Fruit fly (Drosophila melanogaster) whole organism, embryonic: ENCODE results near the gene CG15196.

ENCODE experiments used
- Abd-B ChIP-seq: fragments of 200-800 bp; sonication (Bioruptor generic); optimal IDR thresholded peaks from 2 replicates; lab custom pipeline; 2018; ENCODE audit warnings: missing biosample characterization, mild to moderate bottlenecking, missing genetic modification characterization, moderate library complexity
- B-H1 ChIP-seq: fragments of 200-800 bp; sonication (Bioruptor generic); IDR thresholded peaks from 3 replicates; pipeline ENCODE4 v1.3.6; 2022; ENCODE audit warnings: missing biosample characterization, missing genetic modification characterization
- BEAF-32 ChIP-seq: fragments of 200-800 bp; sonication (Bioruptor generic); optimal IDR thresholded peaks from 3 replicates; lab custom pipeline; 2017; ENCODE audit warnings: missing biosample characterization, missing genetic modification characterization, mild to moderate bottlenecking, moderate library complexity, missing genetic modification reagents
- CG10209 ChIP-seq: fragments of 200-800 bp; sonication (Bioruptor generic); optimal IDR thresholded peaks from 3 replicates; lab custom pipeline; 2017; ENCODE audit warnings: missing biosample characterization, mild to moderate bottlenecking, missing genetic modification characterization, missing genetic modification reagents
- CG10431 ChIP-seq: fragments of 200-800 bp; sonication (Bioruptor generic); optimal IDR thresholded peaks from 3 replicates; lab custom pipeline; 2018; ENCODE audit warnings: missing biosample characterization, mild to moderate bottlenecking, missing genetic modification characterization
- CG11723 ChIP-seq: fragments of 200-800 bp; sonication (Bioruptor generic); optimal IDR thresholded peaks from 2 replicates; lab custom pipeline; 2017; ENCODE audit warnings: missing biosample characterization, mild to moderate bottlenecking, missing genetic modification characterization
- CG12769 ChIP-seq: fragments of 200-800 bp; sonication (Bioruptor generic); optimal IDR thresholded peaks from 2 replicates; lab custom pipeline; 2019; ENCODE audit warnings: missing biosample characterization, mild to moderate bottlenecking, missing genetic modification characterization, moderate library complexity
- CG13287 ChIP-seq: fragments of 200-800 bp; sonication (Bioruptor generic); IDR thresholded peaks from 2 replicates; pipeline ENCODE4 v1.3.6; 2022; ENCODE audit warnings: missing biosample characterization, missing genetic modification characterization; ENCODE audit not compliant: partially characterized antibody
- CG1529 ChIP-seq: fragments of 200-800 bp; sonication (Bioruptor generic); optimal IDR thresholded peaks from 3 replicates; lab custom pipeline; 2018; ENCODE audit warnings: missing biosample characterization, missing genetic modification characterization
- CG17328 ChIP-seq: fragments of 200-800 bp; sonication (Bioruptor generic); IDR thresholded peaks from 2 replicates; pipeline ENCODE4 v1.3.6; 2022; ENCODE audit warnings: missing biosample characterization, missing genetic modification characterization
- CG2120 ChIP-seq: fragments of 200-800 bp; sonication (Bioruptor generic); optimal IDR thresholded peaks from 3 replicates; lab custom pipeline; 2016; ENCODE audit warnings: missing biosample characterization, missing genetic modification characterization
- CG2678 ChIP-seq: fragments of 200-800 bp; sonication (Bioruptor generic); optimal IDR thresholded peaks from 3 replicates; lab custom pipeline; 2019; ENCODE audit warnings: missing biosample characterization, mild to moderate bottlenecking, missing genetic modification characterization, moderate library complexity
- CG2875 ChIP-seq: fragments of 200-800 bp; sonication (Bioruptor generic); optimal IDR thresholded peaks from 2 replicates; lab custom pipeline; 2017; ENCODE audit warnings: missing biosample characterization, mild to moderate bottlenecking, missing genetic modification characterization, missing genetic modification reagents
- CG2889 ChIP-seq: fragments of 200-800 bp; sonication (Bioruptor generic); IDR thresholded peaks from 3 replicates; pipeline ENCODE4 v1.3.6; 2022; ENCODE audit warnings: missing biosample characterization, missing genetic modification characterization
- CG31224 ChIP-seq: fragments of 200-800 bp; sonication (Bioruptor generic); IDR thresholded peaks from 2 replicates; pipeline ENCODE4 v1.3.6; 2022; ENCODE audit warnings: missing biosample characterization, missing genetic modification characterization
- CG34422 ChIP-seq: fragments of 200-800 bp; sonication (Bioruptor generic); IDR thresholded peaks from 3 replicates; pipeline ENCODE4 v1.3.6; 2022; ENCODE audit warnings: missing biosample characterization, missing genetic modification characterization
- CG6689 ChIP-seq: fragments of 200-800 bp; sonication (Bioruptor generic); IDR thresholded peaks from 2 replicates; pipeline ENCODE4 v1.3.6; 2022; ENCODE audit warnings: missing biosample characterization, missing genetic modification characterization
- CG7271 ChIP-seq: fragments of 200-800 bp; sonication (Bioruptor generic); optimal IDR thresholded peaks from 2 replicates; lab custom pipeline; 2018; ENCODE audit warnings: missing biosample characterization, mild to moderate bottlenecking, missing genetic modification characterization, moderate library complexity
- CG9932 ChIP-seq: fragments of 200-800 bp; sonication (Bioruptor generic); IDR thresholded peaks from 2 replicates; pipeline ENCODE4 v1.3.6; 2022; ENCODE audit warnings: missing biosample characterization, missing genetic modification characterization
- D ChIP-seq, 2 experiments: fragments of 200-800 bp in 1 of 2; fragments of >200 bp in 1 of 2; sonication (Bioruptor generic) in 1 of 2; optimal IDR thresholded peaks; 2 replicates in 1 of 2; 3 replicates in 1 of 2; lab custom pipeline; 2017; ENCODE audit warnings: mild to moderate bottlenecking in 1 of 2, missing biosample characterization in 1 of 2, missing genetic modification characterization in 1 of 2, missing genetic modification reagents in 1 of 2
- Dbx ChIP-seq: fragments of 200-800 bp; sonication (Bioruptor generic); IDR thresholded peaks from 3 replicates; pipeline ENCODE4 v1.3.6; 2022; ENCODE audit warnings: missing biosample characterization, missing genetic modification characterization
- Ets65A ChIP-seq: fragments of 200-800 bp; sonication (Bioruptor generic); peaks from one replicate; lab custom pipeline; 2016; ENCODE audit warnings: missing biosample characterization, missing genetic modification characterization
- Fer2 ChIP-seq: fragments of 200-800 bp; sonication (Bioruptor generic); optimal IDR thresholded peaks from 2 replicates; lab custom pipeline; 2018; ENCODE audit warnings: missing biosample characterization, mild to moderate bottlenecking, missing genetic modification characterization, moderate library complexity
- HmgD ChIP-seq: fragments of 200-800 bp; sonication (Bioruptor generic); optimal IDR thresholded peaks from 3 replicates; lab custom pipeline; 2016; ENCODE audit warnings: missing biosample characterization, missing genetic modification characterization
- Hr78 ChIP-seq, 2 experiments: fragments of 200-800 bp in 1 of 2; fragments of >200 bp in 1 of 2; sonication (Bioruptor generic) in 1 of 2; optimal IDR thresholded peaks; 2 replicates each; lab custom pipeline; 2017 to 2019; ENCODE audit warnings: missing biosample characterization in 2 of 2, missing genetic modification characterization in 2 of 2, mild to moderate bottlenecking in 1 of 2, moderate library complexity in 1 of 2
- NfI ChIP-seq: fragments of 200-800 bp; sonication (Bioruptor generic); optimal IDR thresholded peaks from 3 replicates; lab custom pipeline; 2018; ENCODE audit warnings: missing biosample characterization, mild to moderate bottlenecking, missing genetic modification characterization, moderate library complexity
- Rfx ChIP-seq: fragments of 200-800 bp; sonication (Bioruptor generic); IDR thresholded peaks from 2 replicates; pipeline ENCODE4 v1.3.6; 2022; ENCODE audit warnings: missing biosample characterization, missing genetic modification characterization
- Sry-β ChIP-seq: fragments of 200-800 bp; sonication (Bioruptor generic); optimal IDR thresholded peaks from 2 replicates; lab custom pipeline; 2018; ENCODE audit warnings: missing biosample characterization, mild to moderate bottlenecking, missing genetic modification characterization, moderate library complexity
- Sry-δ ChIP-seq: fragments of 200-800 bp; sonication (Bioruptor generic); optimal IDR thresholded peaks from 2 replicates; lab custom pipeline; 2016; ENCODE audit warnings: missing biosample characterization, missing genetic modification characterization
- Taf1 ChIP-seq: fragments of 200-800 bp; sonication (Bioruptor generic); IDR thresholded peaks from 2 replicates; pipeline ENCODE4 v1.3.6; 2022; ENCODE audit warnings: missing biosample characterization, missing genetic modification characterization
- Xbp1 ChIP-seq: fragments of 200-800 bp; sonication (Bioruptor generic); optimal IDR thresholded peaks from 3 replicates; lab custom pipeline; 2016; ENCODE audit warnings: missing biosample characterization, mild to moderate bottlenecking, missing genetic modification characterization
- al ChIP-seq: fragments of 200-800 bp; sonication (Bioruptor generic); IDR thresholded peaks from 2 replicates; pipeline ENCODE4 v1.3.6; 2022; ENCODE audit warnings: missing biosample characterization, missing genetic modification characterization
- ap ChIP-seq: fragments of 200-800 bp; sonication (Bioruptor generic); IDR thresholded peaks from 2 replicates; pipeline ENCODE4 v1.3.6; 2022; ENCODE audit warnings: missing biosample characterization, missing genetic modification characterization
- bcd ChIP-seq: fragments of 200-800 bp; sonication (Bioruptor generic); optimal IDR thresholded peaks from 2 replicates; lab custom pipeline; 2017; ENCODE audit warnings: missing biosample characterization, mild to moderate bottlenecking, missing genetic modification characterization
- chm ChIP-seq: fragments of 200-800 bp; sonication (Bioruptor generic); IDR thresholded peaks from 2 replicates; pipeline ENCODE4 v1.3.6; 2022; ENCODE audit warnings: missing biosample characterization, missing genetic modification characterization
- crc ChIP-seq: fragments of 200-800 bp; sonication (Bioruptor generic); optimal IDR thresholded peaks from 2 replicates; lab custom pipeline; 2016; ENCODE audit warnings: missing biosample characterization, missing genetic modification characterization
- crol ChIP-seq: fragments of 200-800 bp; sonication (Bioruptor generic); IDR thresholded peaks from 2 replicates; pipeline ENCODE4 v1.3.6; 2022; ENCODE audit warnings: missing biosample characterization, missing genetic modification characterization
- dm ChIP-seq: fragments of 200-800 bp; sonication (Bioruptor generic); optimal IDR thresholded peaks from 3 replicates; lab custom pipeline; 2016; ENCODE audit warnings: missing biosample characterization, missing genetic modification characterization
- dmrt99B ChIP-seq: fragments of 200-800 bp; sonication (Bioruptor generic); optimal IDR thresholded peaks from 2 replicates; lab custom pipeline; 2018; ENCODE audit warnings: missing biosample characterization, mild to moderate bottlenecking, missing genetic modification characterization, moderate library complexity
- gem ChIP-seq: fragments of 200-800 bp; sonication (Bioruptor generic); optimal IDR thresholded peaks from 2 replicates; lab custom pipeline; 2019; ENCODE audit warnings: missing biosample characterization, mild to moderate bottlenecking, missing genetic modification characterization, moderate library complexity
- gfzf ChIP-seq: fragments of 200-800 bp; sonication (Bioruptor generic); optimal IDR thresholded peaks from 2 replicates; lab custom pipeline; 2016; ENCODE audit warnings: missing biosample characterization, mild to moderate bottlenecking, missing genetic modification characterization, moderate library complexity
- gsb-n ChIP-seq: fragments of 200-800 bp; sonication (Bioruptor generic); optimal IDR thresholded peaks from 3 replicates; lab custom pipeline; 2018; ENCODE audit warnings: missing biosample characterization, mild to moderate bottlenecking, missing genetic modification characterization
- lmd ChIP-seq: fragments of 200-800 bp; sonication (Bioruptor generic); IDR thresholded peaks from 2 replicates; pipeline ENCODE4 v1.3.6; 2022; ENCODE audit warnings: missing biosample characterization, missing genetic modification characterization
- row ChIP-seq: fragments of 200-800 bp; sonication (Bioruptor generic); IDR thresholded peaks from 3 replicates; pipeline ENCODE4 v1.3.6; 2022; ENCODE audit warnings: missing biosample characterization, missing genetic modification characterization
- sens ChIP-seq: fragments of 200-800 bp; sonication (Bioruptor generic); peaks from one replicate; lab custom pipeline; 2016; ENCODE audit warnings: missing biosample characterization, missing genetic modification characterization
- sim ChIP-seq: fragments of 200-800 bp; sonication (Bioruptor generic); IDR thresholded peaks from 2 replicates; pipeline ENCODE4 v1.3.6; 2022; ENCODE audit warnings: missing biosample characterization, missing genetic modification characterization
- slbo ChIP-seq: fragments of 200-800 bp; sonication (Bioruptor generic); IDR thresholded peaks from 2 replicates; pipeline ENCODE4 v1.3.6; 2022; ENCODE audit warnings: missing biosample characterization, missing genetic modification characterization
- yki ChIP-seq: fragments of >200 bp; optimal IDR thresholded peaks from 3 replicates; lab custom pipeline; 2018

CG15196 gene

DNA sequence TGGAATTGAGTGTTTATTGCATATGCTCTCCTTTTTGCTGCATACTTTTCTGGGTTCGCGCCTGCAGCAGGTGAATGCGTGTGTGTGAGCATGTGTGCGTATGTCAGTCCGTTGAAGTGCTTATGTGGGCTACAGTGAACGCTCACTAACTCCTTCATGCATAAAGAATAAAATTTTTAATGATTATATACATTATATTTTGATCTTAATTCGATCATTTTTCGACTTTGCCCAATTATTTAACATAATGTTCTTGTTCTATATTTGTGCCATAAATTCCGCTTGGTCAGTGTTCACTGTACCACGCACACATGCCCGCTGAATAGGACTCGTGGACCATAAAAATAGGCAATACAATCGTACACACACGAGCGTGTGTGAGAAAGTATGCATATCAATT lies 39.0 kb upstream of the CG15196 start (continued):
- no peak for TF ChIP-seq CG1529 (GFP tag; lab: Kevin White, UChicago)
- TF ChIP-seq Taf1 (GFP tag; lab: Robert Waterston, UW): peak; percentile 54; the same call in 1 of the 2 replicates
- peak; percentile 64 for TF ChIP-seq lmd (GFP tag; lab: Robert Waterston, UW)
- TF ChIP-seq CG12769 (tag; lab: Kevin White, UChicago): peak; percentile 39
- TF ChIP-seq B-H1: 0 out of 3 replicates have a peak, but pooled peaks have one; percentile 10
- TF ChIP-seq Sry-δ: no peak
- no peak for TF ChIP-seq NfI
- peak; percentile 40; the same call in 1 of the 3 replicates for TF ChIP-seq CG34422
- peak; percentile 64 for TF ChIP-seq CG9932
- TF ChIP-seq Fer2 (tag; lab: Kevin White, UChicago): no peak
- TF ChIP-seq Xbp1 (GFP tag; lab: Kevin White, UChicago): peak; percentile 6
- TF ChIP-seq CG31224 (GFP tag; lab: Robert Waterston, UW): peak; percentile 31; the same call in 1 of the 2 replicates
- TF ChIP-seq CG2875 (GFP tag; lab: Kevin White, UChicago): no peak
- no peak for TF ChIP-seq dm (GFP tag; lab: Kevin White, UChicago)
- TF ChIP-seq al (GFP tag; lab: Robert Waterston, UW): peak; percentile 40; the same call in 1 of the 2 replicates
- peak; percentile 15 for TF ChIP-seq bcd (GFP tag; lab: Kevin White, UChicago)
- TF ChIP-seq Abd-B (GFP tag; lab: Kevin White, UChicago): peak; percentile 25
- TF ChIP-seq row (GFP tag; lab: Robert Waterston, UW): peak; percentile 64
- TF ChIP-seq ap: 0 out of 2 replicates have a peak, but pooled peaks have one; percentile 15
- no peak for TF ChIP-seq crc (GFP tag; lab: Kevin White, UChicago)
- TF ChIP-seq Dbx: peak; percentile 29; the same call in 1 of the 3 replicates
- TF ChIP-seq CG2120: peak; percentile 27

DNA sequence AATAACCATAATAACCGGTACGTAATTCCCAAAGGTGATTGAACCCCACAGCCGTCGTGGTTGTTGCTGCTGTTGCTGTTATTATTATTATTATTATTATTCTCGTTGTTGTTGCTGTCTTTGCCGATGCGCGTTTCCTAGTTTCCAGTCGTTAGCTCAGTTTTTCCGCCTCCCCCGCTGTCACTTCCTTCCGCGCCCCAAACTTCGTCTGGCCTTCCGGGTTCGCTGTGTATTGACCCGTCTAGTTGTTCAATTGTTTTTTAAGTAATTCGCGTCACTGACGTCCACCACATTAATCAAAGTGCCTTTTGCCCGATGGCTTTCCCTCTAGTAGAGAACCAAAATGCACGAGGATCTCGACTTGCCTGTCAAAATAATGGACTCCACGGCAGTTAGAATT lies 38.1 kb upstream of the CG15196 start:
- TF ChIP-seq HmgD (no peak), B-H1 (no peak), CG6689 (GFP tag; lab: Robert Waterston, UW) (no peak), sens (GFP tag; lab: Kevin White, UChicago) (peak; percentile 52), gfzf (GFP tag; lab: Kevin White, UChicago) (no peak), CG2889 (no peak), CG10209 (GFP tag; lab: Kevin White, UChicago) (no peak), Ets65A (GFP tag; lab: Kevin White, UChicago) (peak; percentile 51), CG7271 (no peak), chm (GFP tag; lab: Robert Waterston, UW) (no peak)

DNA sequence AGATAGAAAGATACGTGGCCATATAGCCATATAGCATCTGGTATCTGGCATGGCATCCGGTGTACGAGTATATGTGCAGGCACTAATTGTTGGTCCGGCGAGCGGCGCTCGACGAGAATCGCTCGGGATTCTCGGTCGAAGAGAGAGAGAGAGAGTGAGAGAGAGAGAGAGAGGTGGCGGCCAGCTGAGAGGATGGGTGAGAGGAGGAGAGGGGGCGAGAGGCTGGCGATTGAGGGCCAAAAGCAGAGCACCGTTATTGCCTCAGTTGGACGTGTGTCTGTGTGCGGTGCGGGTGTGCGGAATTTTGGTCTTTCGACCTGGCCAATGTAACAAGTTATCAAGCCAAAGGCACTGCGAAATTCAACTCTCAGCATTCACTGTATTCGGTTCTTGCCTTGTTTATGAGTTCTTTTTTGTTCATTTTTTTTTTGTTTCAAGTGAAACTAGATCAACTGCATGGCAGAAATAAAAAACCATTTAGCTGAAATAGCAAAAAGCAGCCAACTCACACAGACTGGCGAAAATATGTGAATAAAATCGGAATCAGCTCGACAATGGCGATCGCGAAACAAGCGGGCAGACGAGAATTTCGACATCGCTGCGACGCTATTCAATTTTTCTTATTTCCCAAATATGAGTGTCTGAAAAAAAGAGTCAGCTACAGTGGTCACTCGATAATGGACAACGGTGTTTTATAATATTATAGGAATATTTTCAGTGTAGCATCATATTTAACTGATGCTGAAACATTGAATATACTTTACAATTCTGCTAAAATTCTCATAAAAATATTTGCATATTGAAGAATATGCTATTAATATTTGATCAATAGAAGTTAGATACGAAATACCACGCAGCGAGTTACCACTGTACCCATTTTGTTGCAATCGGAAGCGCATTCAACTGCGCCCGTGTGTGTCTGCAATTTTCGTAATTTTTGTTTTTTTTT lies 36.7 kb upstream of the CG15196 start:
- peak; percentile 3 for TF ChIP-seq CG2678 (tag; lab: Kevin White, UChicago)
- TF ChIP-seq gem: peak; percentile 34
- TF ChIP-seq crol: peak; percentile 82
- peak; percentile 11; the same call in 1 of the 2 replicates for TF ChIP-seq CG6689 (GFP tag; lab: Robert Waterston, UW)
- TF ChIP-seq Rfx (GFP tag; lab: Robert Waterston, UW): peak; percentile 31
- peak; percentile 1 for TF ChIP-seq yki (lab: Kevin White, UChicago)
- no peak for TF ChIP-seq D (optimal IDR thresholded peaks at IDR 0.05; lab: Kevin White, UChicago)
- no peak for TF ChIP-seq D (GFP tag; optimal IDR thresholded peaks at IDR 0.05; lab: Kevin White, UChicago)
- peak; percentile 2 for TF ChIP-seq dmrt99B
- TF ChIP-seq Hr78 (GFP tag; optimal IDR thresholded peaks at IDR 0.05; lab: Kevin White, UChicago): no peak
- no peak for TF ChIP-seq BEAF-32 (GFP tag; lab: Kevin White, UChicago)
- no peak for TF ChIP-seq CG13287 (GFP tag; lab: Robert Waterston, UW)
- TF ChIP-seq CG17328 (GFP tag; lab: Robert Waterston, UW): no peak
- TF ChIP-seq Sry-β: no peak
- TF ChIP-seq slbo (GFP tag; lab: Robert Waterston, UW): peak; percentile 29; the same call in 1 of the 2 replicates
- TF ChIP-seq CG10431 (GFP tag; lab: Kevin White, UChicago): no peak
- TF ChIP-seq gsb-n: no peak
- TF ChIP-seq CG11723: no peak
- no peak for TF ChIP-seq sim (GFP tag; lab: Robert Waterston, UW)
